Fruit fly (Drosophila melanogaster): ENCODE results near the gene LysE.

LysE gene

DNA sequence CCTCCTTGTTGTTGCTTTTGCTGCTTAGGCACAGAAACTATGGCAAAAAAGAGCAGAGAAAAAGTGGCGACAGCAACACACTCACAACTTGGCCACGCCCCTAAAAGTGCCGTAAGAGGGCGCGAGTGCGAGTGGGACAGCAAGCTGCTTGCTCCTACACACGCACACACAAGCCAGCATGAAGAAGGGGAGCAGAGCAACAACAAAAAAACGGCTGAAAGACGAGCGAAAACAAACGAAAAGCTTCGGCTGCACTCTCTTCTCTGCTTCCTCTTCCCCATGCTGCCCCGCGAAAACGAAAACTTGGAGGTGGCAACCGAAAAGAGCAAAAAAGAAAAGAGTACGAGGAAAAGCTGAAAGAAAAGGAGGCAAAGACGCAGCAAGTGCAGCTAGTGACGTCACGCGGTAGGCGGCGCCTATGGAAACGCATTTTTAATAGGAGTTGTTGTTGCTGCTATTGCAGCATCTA, 34.5 kb upstream of the LysE start (continued):
- TF ChIP-seq E2f1 (GFP tag; IDR thresholded peaks at IDR 0.05): no peak
- TF ChIP-seq bcd (GFP tag; optimal IDR thresholded peaks at IDR 0.05): no peak
- TF ChIP-seq Jarid2 (GFP tag; optimal IDR thresholded peaks at IDR 0.05): peak; percentile 70
- no peak for TF ChIP-seq CG30020 (tag; optimal IDR thresholded peaks at IDR 0.05)
- TF ChIP-seq abd-A (tag; optimal IDR thresholded peaks at IDR 0.05): peak; percentile 23
- no peak for TF ChIP-seq zfh1 (GFP tag; IDR thresholded peaks at IDR 0.05)
- 0 out of 3 replicates have a peak, but pooled peaks have one; percentile 31 for TF ChIP-seq CG6791 (GFP tag; IDR thresholded peaks at IDR 0.05; ENCODE audit: partially characterized antibody)
- TF ChIP-seq HHEX (GFP tag; optimal IDR thresholded peaks at IDR 0.05): no peak
- TF ChIP-seq bsh (GFP tag; optimal IDR thresholded peaks at IDR 0.05): peak in 1 of 2 experiments; percentile 40
- TF ChIP-seq jigr1 (GFP tag; IDR thresholded peaks at IDR 0.05): no peak
- no peak for TF ChIP-seq ken (GFP tag; IDR thresholded peaks at IDR 0.05)
- TF ChIP-seq ewg (GFP tag; optimal IDR thresholded peaks at IDR 0.05): no peak
- no peak for TF ChIP-seq jumu (GFP tag; optimal IDR thresholded peaks at IDR 0.05)
- no peak for TF ChIP-seq CG11504 (tag; optimal IDR thresholded peaks at IDR 0.05)
- TF ChIP-seq Stat92E (GFP tag; optimal IDR thresholded peaks at IDR 0.05): no peak
- TF ChIP-seq CG2120 (GFP tag; optimal IDR thresholded peaks at IDR 0.05): no peak
- TF ChIP-seq CG4404 (GFP tag; IDR thresholded peaks at IDR 0.05): no peak
- no peak for TF ChIP-seq CG7928 (GFP tag; optimal IDR thresholded peaks at IDR 0.05)
- no peak for TF ChIP-seq zf30C (GFP tag; optimal IDR thresholded peaks at IDR 0.05)
- TF ChIP-seq gfzf (GFP tag; optimal IDR thresholded peaks at IDR 0.05): no peak
- TF ChIP-seq CG10209 (GFP tag; optimal IDR thresholded peaks at IDR 0.05): no peak
- no peak for TF ChIP-seq CG13775 (GFP tag; optimal IDR thresholded peaks at IDR 0.05)
- TF ChIP-seq Aef1 (GFP tag; IDR thresholded peaks at IDR 0.05): peak; percentile 88
- TF ChIP-seq onecut (GFP tag; IDR thresholded peaks at IDR 0.05): no peak
- no peak for TF ChIP-seq CG10274 (GFP tag; optimal IDR thresholded peaks at IDR 0.05)
- TF ChIP-seq CG10543 (GFP tag; optimal IDR thresholded peaks at IDR 0.05): no peak
- no peak for TF ChIP-seq CG11695 (GFP tag; IDR thresholded peaks at IDR 0.05)
- TF ChIP-seq hbn (GFP tag; IDR thresholded peaks at IDR 0.05; ENCODE audit: partially characterized antibody): no peak
- no peak for TF ChIP-seq pzg (GFP tag; optimal IDR thresholded peaks at IDR 0.05)
- TF ChIP-seq CG15696 (tag; optimal IDR thresholded peaks at IDR 0.05): no peak
- TF ChIP-seq Rfx (GFP tag; IDR thresholded peaks at IDR 0.05): no peak
- no peak for TF ChIP-seq Mrtf (GFP tag; IDR thresholded peaks at IDR 0.05)
- no peak for TF ChIP-seq Tbp (GFP tag; optimal IDR thresholded peaks at IDR 0.05)
- TF ChIP-seq Scr (GFP tag; IDR thresholded peaks at IDR 0.05; ENCODE audit: partially characterized antibody): 0 out of 2 replicates have a peak, but pooled peaks have one; percentile 31
- TF ChIP-seq CG1603 (tag; optimal IDR thresholded peaks at IDR 0.05): no peak
- peak; percentile 13 for TF ChIP-seq Med (GFP tag)
- no peak for TF ChIP-seq CG10267 (tag; optimal IDR thresholded peaks at IDR 0.05)
- TF ChIP-seq CG5245 (GFP tag; optimal IDR thresholded peaks at IDR 0.05): no peak
- no peak for TF ChIP-seq al (GFP tag; IDR thresholded peaks at IDR 0.05)
- no peak for TF ChIP-seq CG9437 (GFP tag; optimal IDR thresholded peaks at IDR 0.05)
- no peak for TF ChIP-seq Max (GFP tag; optimal IDR thresholded peaks at IDR 0.05)
- peak; percentile 20 for TF ChIP-seq psq (GFP tag; optimal IDR thresholded peaks at IDR 0.05)
- no peak for TF ChIP-seq luna (GFP tag; optimal IDR thresholded peaks at IDR 0.05)
- TF ChIP-seq Oaz (GFP tag; IDR thresholded peaks at IDR 0.05): no peak
- TF ChIP-seq lola (GFP tag; optimal IDR thresholded peaks at IDR 0.05): no peak
- TF ChIP-seq ci (GFP tag; IDR thresholded peaks at IDR 0.05): no peak
- peak; percentile 47; the same call in 1 of the 2 replicates for TF ChIP-seq CG13287 (GFP tag; IDR thresholded peaks at IDR 0.05; ENCODE audit: partially characterized antibody)
- TF ChIP-seq Ptx1 (GFP tag; IDR thresholded peaks at IDR 0.05): no peak
- TF ChIP-seq CG8478 (optimal IDR thresholded peaks at IDR 0.05): peak; percentile 88
- no peak for TF ChIP-seq wek (GFP tag; optimal IDR thresholded peaks at IDR 0.05)
- no peak for TF ChIP-seq Dip2 (GFP tag; IDR thresholded peaks at IDR 0.05)
